Fruit fly (Drosophila melanogaster): ENCODE measurements around the gene CG7910.

dm6 chr3R:8127151-8127690 is 40.2 kb downstream of the CG7910 start:
- no peak for TF ChIP-seq dsx (GFP tag; optimal IDR thresholded peaks at IDR 0.05; ENCODE audit: poor library complexity, severe bottlenecking)
- no peak for TF ChIP-seq CG3032 (tag; optimal IDR thresholded peaks at IDR 0.05)
- no peak for TF ChIP-seq esn (GFP tag; optimal IDR thresholded peaks at IDR 0.05)
- TF ChIP-seq net (GFP tag; optimal IDR thresholded peaks at IDR 0.05), result no peak
- TF ChIP-seq CG15336 (GFP tag; IDR thresholded peaks at IDR 0.05), result no peak
